Worm (Caenorhabditis elegans) whole organism, late embryonic: ENCODE measurements around the gene fip-2.

Source experiments
- ahr-1 ChIP-seq: sonication (generic microtip); optimal IDR thresholded peaks from 2 replicates; lab custom pipeline; 2016; ENCODE audit warnings: missing genetic modification characterization, missing compliant biosample characterization
- ama-1 ChIP-seq: fragments of 150-350 bp; optimal IDR thresholded peaks from 2 replicates; lab custom pipeline; 2014
- ceh-14 ChIP-seq: sonication (generic microtip); optimal IDR thresholded peaks from 2 replicates; lab custom pipeline; 2016; ENCODE audit warnings: missing genotype, missing genetic modification characterization, missing compliant biosample characterization
- ceh-22 ChIP-seq: sonication (generic microtip); optimal IDR thresholded peaks from 2 replicates; lab custom pipeline; 2017; ENCODE audit warnings: missing biosample characterization, missing genetic modification characterization
- ceh-31 ChIP-seq: sonication (generic microtip); optimal IDR thresholded peaks from 2 replicates; lab custom pipeline; 2016; ENCODE audit warnings: missing genetic modification characterization, missing compliant biosample characterization
- madf-2 ChIP-seq: sonication (generic microtip); optimal IDR thresholded peaks from 2 replicates; lab custom pipeline; 2017; ENCODE audit warnings: missing genetic modification characterization, missing compliant biosample characterization
- nhr-11 ChIP-seq: fragments of 150-350 bp; optimal IDR thresholded peaks from 2 replicates; lab custom pipeline; 2014; ENCODE audit warnings: missing biosample characterization, missing genetic modification characterization
- pha-4 ChIP-seq: fragments of 150-350 bp; optimal IDR thresholded peaks from 2 replicates; lab custom pipeline; 2018; ENCODE audit warnings: missing biosample characterization, missing genetic modification reagents, missing genetic modification characterization
- pqm-1 ChIP-seq: sonication (generic microtip); optimal IDR thresholded peaks from 2 replicates; lab custom pipeline; 2016; ENCODE audit warnings: missing genetic modification characterization, missing compliant biosample characterization
- sdc-2 ChIP-seq: sonication (generic microtip); optimal IDR thresholded peaks from 2 replicates; lab custom pipeline; 2016; ENCODE audit warnings: missing genotype, missing genetic modification characterization, missing compliant biosample characterization
- sox-2 ChIP-seq: fragments of 200-800 bp; sonication (Bioruptor generic); IDR thresholded peaks from 2 replicates; pipeline ENCODE4 v1.3.6; 2022; ENCODE audit warnings: missing genetic modification reagents, missing genetic modification characterization, missing compliant biosample characterization
- syd-9 ChIP-seq: sonication (generic microtip); optimal IDR thresholded peaks from 2 replicates; lab custom pipeline; 2016; ENCODE audit warnings: mild to moderate bottlenecking, missing genetic modification characterization, moderate library complexity, missing compliant biosample characterization
- unc-55 ChIP-seq: sonication (generic microtip); optimal IDR thresholded peaks from 2 replicates; lab custom pipeline; 2017; ENCODE audit warnings: missing biosample characterization, missing genetic modification reagents, missing genetic modification characterization
- zip-5 ChIP-seq: sonication (generic microtip); optimal IDR thresholded peaks from 2 replicates; lab custom pipeline; 2016; ENCODE audit warnings: missing genetic modification characterization, missing compliant biosample characterization

ce11 chrV:9047555-9048049 lies 20.2 kb upstream of the fip-2 start, which contains the start of gene C25E10.17:
- TF ChIP-seq ceh-22 = no peak
- no peak for TF ChIP-seq ama-1 (lab: Kevin White, UChicago)
- TF ChIP-seq zip-5 (tag; lab: Kevin White, UChicago) = no peak
- no peak for TF ChIP-seq pha-4
- TF ChIP-seq sox-2 (GFP tag; lab: Robert Waterston, UW) = no peak
- no peak for TF ChIP-seq syd-9 (tag; lab: Kevin White, UChicago)
- no peak for TF ChIP-seq sdc-2 (tag; lab: Kevin White, UChicago)
- no peak for TF ChIP-seq ceh-14 (tag; lab: Kevin White, UChicago)
- no peak for TF ChIP-seq pqm-1
- TF ChIP-seq nhr-11 = no peak
- TF ChIP-seq ahr-1 (tag; lab: Kevin White, UChicago) = no peak
- TF ChIP-seq unc-55 (GFP tag; lab: Kevin White, UChicago) = no peak
- TF ChIP-seq madf-2 (tag; lab: Kevin White, UChicago) = no peak
- TF ChIP-seq ceh-31 (tag; lab: Kevin White, UChicago) = no peak
